Fruit fly (Drosophila melanogaster): Measurements from ENCODE around the gene Bub3.

Gene Bub3

DNA sequence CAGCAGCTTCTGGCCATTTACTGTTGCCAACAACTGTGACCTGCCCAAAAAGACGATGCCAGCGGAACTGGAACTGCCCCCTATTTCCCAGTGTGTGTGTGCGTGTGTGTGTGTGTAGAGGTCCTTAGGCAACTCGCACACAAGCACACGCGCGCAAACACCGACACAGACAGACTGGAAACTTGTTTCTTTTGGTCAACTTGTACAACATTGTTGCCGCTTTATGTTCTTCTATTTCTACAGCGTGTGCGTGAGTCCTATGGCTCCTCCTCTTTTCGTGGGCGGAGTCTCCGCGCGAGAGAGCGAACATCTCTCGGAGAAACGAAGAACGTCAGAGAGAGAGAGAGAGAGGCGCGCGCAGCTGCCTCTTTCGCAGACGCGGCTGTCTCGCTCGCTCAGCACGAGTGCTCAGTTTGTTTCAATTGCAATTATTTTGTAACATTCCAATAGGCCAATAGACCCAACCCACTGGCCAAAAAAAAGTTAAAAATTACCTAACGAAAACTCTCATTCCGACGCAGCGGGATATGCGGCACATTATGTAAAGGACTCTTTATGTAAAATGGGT is 15.8 kb upstream of the Bub3 start (continued):
- no peak for TF ChIP-seq ranshi (GFP tag; IDR thresholded peaks at IDR 0.05)
- no peak for TF ChIP-seq sug (tag; optimal IDR thresholded peaks at IDR 0.05)
- no peak for TF ChIP-seq Hey (tag; optimal IDR thresholded peaks at IDR 0.05)
- TF ChIP-seq Gug (GFP tag; IDR thresholded peaks at IDR 0.05) = no peak
- no peak for TF ChIP-seq vnd (GFP tag; IDR thresholded peaks at IDR 0.05; ENCODE audit: partially characterized antibody)
- no peak for TF ChIP-seq sr (GFP tag; IDR thresholded peaks at IDR 0.05)
- no peak for TF ChIP-seq CG2678 (tag; optimal IDR thresholded peaks at IDR 0.05)
- no peak for TF ChIP-seq zf30C (GFP tag; optimal IDR thresholded peaks at IDR 0.05)
- TF ChIP-seq CG18476 (GFP tag; optimal IDR thresholded peaks at IDR 0.05) = no peak
- no peak for TF ChIP-seq CG4282 (GFP tag; optimal IDR thresholded peaks at IDR 0.05)
- peak; percentile 79 for TF ChIP-seq Elba2 (GFP tag; optimal IDR thresholded peaks at IDR 0.05)
- no peak for TF ChIP-seq CG11560 (tag; IDR thresholded peaks at IDR 0.05)
- TF ChIP-seq CG18619 (GFP tag; optimal IDR thresholded peaks at IDR 0.05) = no peak
- no peak for TF ChIP-seq CG42726 (GFP tag; IDR thresholded peaks at IDR 0.05; ENCODE audit: partially characterized antibody)
- TF ChIP-seq zfh1 (GFP tag; IDR thresholded peaks at IDR 0.05) = no peak
- no peak for TF ChIP-seq CG31441 (GFP tag; IDR thresholded peaks at IDR 0.05)
- TF ChIP-seq CG9797 (GFP tag; optimal IDR thresholded peaks at IDR 0.05) = no peak
- TF ChIP-seq chn (GFP tag; optimal IDR thresholded peaks at IDR 0.05) = no peak
- no peak for TF ChIP-seq CG13287 (GFP tag; IDR thresholded peaks at IDR 0.05; ENCODE audit: partially characterized antibody)
- TF ChIP-seq CG12942 (GFP tag; optimal IDR thresholded peaks at IDR 0.05) = no peak
- no peak for TF ChIP-seq Hr3 (GFP tag; optimal IDR thresholded peaks at IDR 0.05)
- no peak for TF ChIP-seq insv (GFP tag; optimal IDR thresholded peaks at IDR 0.05)

DNA sequence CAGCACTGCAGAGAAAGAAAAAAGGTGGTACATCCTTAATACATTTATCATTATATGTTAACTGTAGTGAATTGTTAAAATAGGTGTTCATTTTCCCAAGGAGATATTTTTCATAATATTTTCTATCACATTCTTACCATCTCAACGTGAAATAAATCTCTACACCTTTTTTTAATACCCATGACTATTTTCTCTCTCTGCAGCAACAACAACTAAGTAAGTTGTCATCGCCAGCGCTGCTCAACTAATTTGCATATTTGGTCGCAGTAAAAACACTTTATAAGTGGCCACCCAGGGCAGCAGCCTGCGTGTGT is 15.3 kb upstream of the Bub3 start:
- TF ChIP-seq CG9609 (GFP tag; optimal IDR thresholded peaks at IDR 0.05) (no peak), dysf (GFP tag; IDR thresholded peaks at IDR 0.05) (peak; percentile 59), CG6791 (GFP tag; IDR thresholded peaks at IDR 0.05; ENCODE audit: partially characterized antibody) (no peak), CG10431 (GFP tag; optimal IDR thresholded peaks at IDR 0.05) (no peak), lmd (GFP tag; IDR thresholded peaks at IDR 0.05) (peak; percentile 39; the same call in 1 of the 2 replicates), prd (optimal IDR thresholded peaks at IDR 0.05) (no peak), prd (GFP tag; IDR thresholded peaks at IDR 0.05) (peak; percentile 36; the same call in 1 of the 3 replicates), Ets97D (GFP tag; optimal IDR thresholded peaks at IDR 0.05) (no peak), D19A (tag; optimal IDR thresholded peaks at IDR 0.05) (no peak), CG17912 (GFP tag; optimal IDR thresholded peaks at IDR 0.05) (no peak), CG11723 (GFP tag; optimal IDR thresholded peaks at IDR 0.05) (peak; percentile 0), repo (GFP tag; optimal IDR thresholded peaks at IDR 0.05) (no peak), CG18262 (tag; optimal IDR thresholded peaks at IDR 0.05) (peak; percentile 56), CG10321 (GFP tag; IDR thresholded peaks at IDR 0.05) (no peak), CG4404 (GFP tag; IDR thresholded peaks at IDR 0.05) (no peak), CG10366 (GFP tag; IDR thresholded peaks at IDR 0.05) (peak; percentile 22; the same call in 1 of the 2 replicates), slou (GFP tag; optimal IDR thresholded peaks at IDR 0.05) (no peak), ATbp (GFP tag; optimal IDR thresholded peaks at IDR 0.05) (peak; percentile 33), Blimp-1 (GFP tag; optimal IDR thresholded peaks at IDR 0.05) (peak; percentile 67), aop (GFP tag; IDR thresholded peaks at IDR 0.05) (no peak), CG7556 (GFP tag; optimal IDR thresholded peaks at IDR 0.05) (peak; percentile 46), CG12104 (GFP tag; optimal IDR thresholded peaks at IDR 0.05) (no peak), Fer2 (tag; optimal IDR thresholded peaks at IDR 0.05) (no peak), CG5245 (GFP tag; optimal IDR thresholded peaks at IDR 0.05) (peak; percentile 62), E2f2 (GFP tag; IDR thresholded peaks at IDR 0.05) (no peak), Mrtf (GFP tag; IDR thresholded peaks at IDR 0.05) (no peak), Hsf (GFP tag; optimal IDR thresholded peaks at IDR 0.05) (no peak), sd (tag; optimal IDR thresholded peaks at IDR 0.05) (no peak), CG2202 (tag; optimal IDR thresholded peaks at IDR 0.05) (peak; percentile 13), CG31441 (GFP tag; IDR thresholded peaks at IDR 0.05) (peak; percentile 52; the same call in 1 of the 2 replicates), CG12236 (GFP tag; optimal IDR thresholded peaks at IDR 0.05) (no peak)
